Worm (Caenorhabditis elegans): ENCODE data around the gene Y67D8B.1.
A peak's percentile ranks its signal among the peaks of the same experiment; 100 is the strongest.

Gene Y67D8B.1

ce11 chrIV:3131871-3132586 lies 40.4 kb downstream of the Y67D8B.1 start:
- TF ChIP-seq tlf-1 (GFP tag; optimal IDR thresholded peaks at IDR 0.05) (no peak), mel-28 (tag; optimal IDR thresholded peaks at IDR 0.05; ENCODE audit: borderline replicate concordance) (no peak), ztf-25 (GFP tag; IDR thresholded peaks at IDR 0.05) (no peak), snpc-3.4 (tag; optimal IDR thresholded peaks at IDR 0.05) (no peak), Y79H2A.3 (GFP tag; conservative IDR thresholded peaks at IDR 0.05) (no peak), ztf-6 (GFP tag; IDR thresholded peaks at IDR 0.05) (no peak), hmg-1.2 (GFP tag; IDR thresholded peaks at IDR 0.05) (peak; percentile 50; the same call in 1 of the 2 replicates), bed-2 (GFP tag; IDR thresholded peaks at IDR 0.05) (no peak), fkh-3 (tag; optimal IDR thresholded peaks at IDR 0.05) (no peak), B0035.1 (tag; optimal IDR thresholded peaks at IDR 0.05) (no peak), egrh-3 (GFP tag; IDR thresholded peaks at IDR 0.05) (peak; percentile 46), zim-3 (tag; optimal IDR thresholded peaks at IDR 0.05) (no peak), xnd-1 (tag; optimal IDR thresholded peaks at IDR 0.05) (peak; percentile 40), attf-3 (GFP tag; conservative IDR thresholded peaks at IDR 0.05) (no peak), die-1 (tag; optimal IDR thresholded peaks at IDR 0.05) (no peak), lin-40 (tag; optimal IDR thresholded peaks at IDR 0.05) (no peak), ztf-28 (GFP tag; IDR thresholded peaks at IDR 0.05) (no peak), nfya-2 (GFP tag; IDR thresholded peaks at IDR 0.05) (no peak), repo-1 (tag; optimal IDR thresholded peaks at IDR 0.05) (no peak), sdz-38 (tag; optimal IDR thresholded peaks at IDR 0.05) (no peak), egl-44 (GFP tag; IDR thresholded peaks at IDR 0.05) (no peak), cebp-1 (GFP tag; IDR thresholded peaks at IDR 0.05) (no peak), cebp-1 (tag; optimal IDR thresholded peaks at IDR 0.05) (no peak), rcor-1 (GFP tag; IDR thresholded peaks at IDR 0.05) (0 out of 2 replicates have a peak, but pooled peaks have one; percentile 18), hlh-26 (GFP tag; conservative IDR thresholded peaks at IDR 0.05) (no peak), ceh-27 (GFP tag; optimal IDR thresholded peaks at IDR 0.05) (no peak), T07F8.4 (tag; optimal IDR thresholded peaks at IDR 0.05) (no peak), F37B4.10 (GFP tag; IDR thresholded peaks at IDR 0.05) (no peak), ama-1 (optimal IDR thresholded peaks at IDR 0.05) (no peak), ama-1 (GFP tag; optimal IDR thresholded peaks at IDR 0.05) (no peak), hmg-20 (GFP tag; IDR thresholded peaks at IDR 0.05) (no peak), hrde-1 (tag; optimal IDR thresholded peaks at IDR 0.05; ENCODE audit: borderline replicate concordance) (no peak), lsl-1 (GFP tag; optimal IDR thresholded peaks at IDR 0.05) (peak; percentile 95), nhr-120 (GFP tag; IDR thresholded peaks at IDR 0.05) (no peak), C06A6.2 (GFP tag; conservative IDR thresholded peaks at IDR 0.05) (no peak), sea-2 (GFP tag; IDR thresholded peaks at IDR 0.05) (no peak), akir-1 (GFP tag; optimal IDR thresholded peaks at IDR 0.05) (no peak), B0261.1 (tag; optimal IDR thresholded peaks at IDR 0.05) (no peak), dpl-1 (GFP tag; optimal IDR thresholded peaks at IDR 0.05) (peak; percentile 78), F57C9.4 (tag; optimal IDR thresholded peaks at IDR 0.05) (no peak), B0019.2 (GFP tag; conservative IDR thresholded peaks at IDR 0.05) (peak; percentile 77), ets-4 (GFP tag; optimal IDR thresholded peaks at IDR 0.05) (no peak), lin-54 (GFP tag; optimal IDR thresholded peaks at IDR 0.05) (peak; percentile 87), egl-18 (GFP tag; IDR thresholded peaks at IDR 0.05) (no peak), Y53G8AR.9 (GFP tag; conservative IDR thresholded peaks at IDR 0.05) (no peak), T26A5.8 (tag; optimal IDR thresholded peaks at IDR 0.05) (no peak), atf-7 (tag; optimal IDR thresholded peaks at IDR 0.05) (no peak), F39B2.1 (GFP tag; IDR thresholded peaks at IDR 0.05) (no peak), ccch-3 (GFP tag; optimal IDR thresholded peaks at IDR 0.05) (no peak)

Data from whole organism, young adult.